Fruit fly (Drosophila melanogaster): ENCODE data around the gene CG13390.

Gene CG13390

DNA sequence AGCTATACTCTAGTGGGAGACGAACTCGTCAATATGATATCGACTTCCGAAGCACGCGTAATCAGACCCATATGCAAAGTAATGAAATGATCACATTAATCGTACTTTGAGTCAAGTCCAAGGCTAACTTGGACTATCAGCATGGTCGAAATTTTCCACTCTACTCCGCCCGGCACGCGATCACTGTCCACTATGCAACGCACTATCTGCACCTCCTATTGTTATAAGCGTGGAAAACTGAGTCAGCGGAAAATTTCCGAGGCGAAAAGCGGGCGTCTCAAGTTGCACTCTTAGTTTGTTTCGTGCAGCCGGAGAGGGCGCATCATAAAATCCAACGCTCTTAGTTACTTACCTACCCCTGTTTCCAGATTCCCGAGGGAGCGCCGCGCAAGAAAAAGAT lies 9.3 kb upstream of the CG13390 start:
- TF ChIP-seq CG14655 (GFP tag; optimal IDR thresholded peaks at IDR 0.05) (no peak), CG8159 (tag; optimal IDR thresholded peaks at IDR 0.05) (no peak), CG32121 (GFP tag; IDR thresholded peaks at IDR 0.05) (no peak)

DNA sequence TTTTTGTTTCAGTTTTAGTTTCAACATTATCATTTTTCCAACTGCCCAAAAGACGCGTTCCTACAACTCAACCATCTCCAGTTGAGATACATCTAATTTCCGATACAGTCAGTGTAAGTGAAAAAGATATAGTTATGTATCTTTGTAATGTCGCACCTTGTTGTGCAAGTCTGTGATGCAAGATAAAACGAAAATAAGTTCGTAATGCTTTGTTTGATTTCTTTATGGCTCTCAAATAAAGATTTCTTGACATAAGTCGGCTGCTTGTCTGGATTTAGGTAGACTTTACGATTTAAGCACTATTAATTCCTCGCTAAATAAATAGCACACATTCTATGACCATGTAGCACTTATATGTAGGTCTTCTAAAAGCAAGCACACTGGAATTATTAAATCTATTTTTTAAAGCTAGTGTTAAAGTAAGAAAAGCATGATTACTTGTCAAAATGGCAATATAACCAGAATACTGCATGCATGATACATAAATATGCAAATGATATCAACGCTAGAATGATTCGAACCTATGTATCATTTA lies 8.5 kb upstream of the CG13390 start:
- TF ChIP-seq CG9948 (tag; optimal IDR thresholded peaks at IDR 0.05) (no peak), EcR (GFP tag; optimal IDR thresholded peaks at IDR 0.05) (no peak), CG12605 (GFP tag; IDR thresholded peaks at IDR 0.05) (no peak), Pif1B (GFP tag; optimal IDR thresholded peaks at IDR 0.05) (no peak), CG13204 (GFP tag; optimal IDR thresholded peaks at IDR 0.05) (no peak), Ets98B (GFP tag; IDR thresholded peaks at IDR 0.05) (no peak), gl (tag; optimal IDR thresholded peaks at IDR 0.05) (no peak), Snoo (tag; optimal IDR thresholded peaks at IDR 0.05) (no peak), D1 (tag; optimal IDR thresholded peaks at IDR 0.05) (no peak), CG4496 (GFP tag; IDR thresholded peaks at IDR 0.05) (no peak), CG8159 (tag; optimal IDR thresholded peaks at IDR 0.05) (no peak), CG32121 (GFP tag; IDR thresholded peaks at IDR 0.05) (no peak), CG8301 (tag; optimal IDR thresholded peaks at IDR 0.05) (no peak), fd96Ca (GFP tag; IDR thresholded peaks at IDR 0.05) (no peak), CG17806 (tag; optimal IDR thresholded peaks at IDR 0.05) (no peak), CG34367 (tag; optimal IDR thresholded peaks at IDR 0.05) (no peak), CG10348 (GFP tag; IDR thresholded peaks at IDR 0.05) (no peak), Pif1A (GFP tag; optimal IDR thresholded peaks at IDR 0.05) (no peak), CG14655 (GFP tag; optimal IDR thresholded peaks at IDR 0.05) (no peak)

DNA sequence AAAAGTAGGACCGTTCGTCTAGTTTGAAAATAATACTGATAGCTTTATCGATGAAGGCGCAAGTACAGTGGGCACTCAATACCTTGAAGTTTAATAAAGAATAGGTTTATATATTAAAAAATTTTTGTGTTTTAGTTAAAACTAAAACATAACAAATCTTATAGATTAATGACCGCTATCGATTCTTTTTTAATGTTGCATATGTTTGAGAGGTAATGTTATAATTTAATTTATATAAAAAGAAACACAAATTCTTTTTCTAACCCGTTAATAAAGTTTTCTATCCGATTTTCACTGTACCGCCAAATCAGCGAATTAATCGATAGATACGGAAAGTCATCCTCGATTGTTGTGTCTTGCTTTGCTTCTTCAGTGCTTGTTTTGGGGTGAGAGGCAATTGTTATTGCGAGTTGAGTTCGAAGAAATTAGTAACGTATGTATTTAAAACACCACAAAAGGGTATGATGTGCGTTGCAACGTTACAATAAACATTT lies 7.6 kb upstream of the CG13390 start, which contains the start of the genes Dad1 and CG13384:
Dad1 (minus strand) TSS at position 30 of the 494 bp plus-strand sequence.
CG13384 (plus strand) TSS at position 348 of the 494 bp plus-strand sequence.
- TF ChIP-seq CG4496 (GFP tag; IDR thresholded peaks at IDR 0.05), result peak; percentile 88
- peak; percentile 92 for TF ChIP-seq CG9948 (tag; optimal IDR thresholded peaks at IDR 0.05)
- TF ChIP-seq CG12605 (GFP tag; IDR thresholded peaks at IDR 0.05), result peak; percentile 78
- peak; percentile 96 for TF ChIP-seq CG8159 (tag; optimal IDR thresholded peaks at IDR 0.05)
- TF ChIP-seq Pif1B (GFP tag; optimal IDR thresholded peaks at IDR 0.05), result peak; percentile 69
- TF ChIP-seq CG10348 (GFP tag; IDR thresholded peaks at IDR 0.05), result peak; percentile 61; the same call in 1 of the 2 replicates
- TF ChIP-seq EcR (GFP tag; optimal IDR thresholded peaks at IDR 0.05), result peak; percentile 22
- TF ChIP-seq D1 (tag; optimal IDR thresholded peaks at IDR 0.05), result peak; percentile 86
- TF ChIP-seq Snoo (tag; optimal IDR thresholded peaks at IDR 0.05), result peak; percentile 92
- peak; percentile 90 for TF ChIP-seq CG32121 (GFP tag; IDR thresholded peaks at IDR 0.05)
- peak; percentile 95 for TF ChIP-seq CG15710 (tag; optimal IDR thresholded peaks at IDR 0.05)
- TF ChIP-seq Pif1A (GFP tag; optimal IDR thresholded peaks at IDR 0.05), result peak; percentile 33
- peak; percentile 93 for TF ChIP-seq CG14655 (GFP tag; optimal IDR thresholded peaks at IDR 0.05)
- peak; percentile 81 for TF ChIP-seq rn (GFP tag; IDR thresholded peaks at IDR 0.05)
- peak; percentile 86 for TF ChIP-seq CG34367 (tag; optimal IDR thresholded peaks at IDR 0.05)
- TF ChIP-seq CG8301 (tag; optimal IDR thresholded peaks at IDR 0.05), result peak; percentile 86
- peak; percentile 92 for TF ChIP-seq CG17806 (tag; optimal IDR thresholded peaks at IDR 0.05)
- TF ChIP-seq gl (tag; optimal IDR thresholded peaks at IDR 0.05), result peak; percentile 30
- TF ChIP-seq Ets98B (GFP tag; IDR thresholded peaks at IDR 0.05), result peak; percentile 76
- no peak for TF ChIP-seq CG13204 (GFP tag; optimal IDR thresholded peaks at IDR 0.05)
- TF ChIP-seq fd96Ca (GFP tag; IDR thresholded peaks at IDR 0.05), result no peak

DNA sequence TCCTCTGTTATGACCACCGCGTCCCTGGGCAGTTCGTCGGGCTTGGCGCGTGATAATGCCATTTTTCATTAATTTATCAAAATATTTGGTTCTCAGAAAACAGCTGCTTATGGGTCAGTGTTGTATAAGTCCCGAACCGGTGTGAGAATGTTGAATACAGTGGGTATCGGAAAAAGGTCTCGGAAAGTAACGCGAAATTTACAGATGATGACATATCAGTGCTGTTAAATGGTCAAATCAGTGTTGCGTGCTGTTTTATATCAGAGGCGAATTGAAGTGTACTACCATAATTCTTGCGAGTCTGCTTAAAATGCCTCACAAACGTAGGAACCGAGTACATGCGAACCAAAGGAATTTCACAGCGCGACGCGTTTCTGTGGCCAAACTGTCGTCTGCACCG lies 6.0 kb upstream of the CG13390 start, which contains the start of the genes CG13392 and Rcd4:
CG13392 (minus strand) TSS at position 162 of the 400 bp plus-strand sequence.
Rcd4 (plus strand) TSS at position 216 of the 400 bp plus-strand sequence.
- TF ChIP-seq CG10348 (GFP tag; IDR thresholded peaks at IDR 0.05) (no peak), Pif1A (GFP tag; optimal IDR thresholded peaks at IDR 0.05) (peak; percentile 48), Snoo (tag; optimal IDR thresholded peaks at IDR 0.05) (peak; percentile 67), CG14655 (GFP tag; optimal IDR thresholded peaks at IDR 0.05) (peak; percentile 25), D1 (tag; optimal IDR thresholded peaks at IDR 0.05) (no peak), CG17806 (tag; optimal IDR thresholded peaks at IDR 0.05) (peak; percentile 34), gl (tag; optimal IDR thresholded peaks at IDR 0.05) (peak; percentile 44), Pif1B (GFP tag; optimal IDR thresholded peaks at IDR 0.05) (peak; percentile 34), CG32121 (GFP tag; IDR thresholded peaks at IDR 0.05) (no peak), CG15710 (tag; optimal IDR thresholded peaks at IDR 0.05) (peak; percentile 37), CG34367 (tag; optimal IDR thresholded peaks at IDR 0.05) (peak; percentile 7), rn (GFP tag; IDR thresholded peaks at IDR 0.05) (peak; percentile 15; the same call in 1 of the 2 replicates), CG13204 (GFP tag; optimal IDR thresholded peaks at IDR 0.05) (no peak), CG8159 (tag; optimal IDR thresholded peaks at IDR 0.05) (peak; percentile 47), Ets98B (GFP tag; IDR thresholded peaks at IDR 0.05) (peak; percentile 66), fd96Ca (GFP tag; IDR thresholded peaks at IDR 0.05) (no peak; the same call in 2 of the 3 replicates), CG4496 (GFP tag; IDR thresholded peaks at IDR 0.05) (peak; percentile 80), CG9948 (tag; optimal IDR thresholded peaks at IDR 0.05) (no peak), EcR (GFP tag; optimal IDR thresholded peaks at IDR 0.05) (peak; percentile 0), CG8301 (tag; optimal IDR thresholded peaks at IDR 0.05) (peak; percentile 17), CG12605 (GFP tag; IDR thresholded peaks at IDR 0.05) (no peak)

DNA sequence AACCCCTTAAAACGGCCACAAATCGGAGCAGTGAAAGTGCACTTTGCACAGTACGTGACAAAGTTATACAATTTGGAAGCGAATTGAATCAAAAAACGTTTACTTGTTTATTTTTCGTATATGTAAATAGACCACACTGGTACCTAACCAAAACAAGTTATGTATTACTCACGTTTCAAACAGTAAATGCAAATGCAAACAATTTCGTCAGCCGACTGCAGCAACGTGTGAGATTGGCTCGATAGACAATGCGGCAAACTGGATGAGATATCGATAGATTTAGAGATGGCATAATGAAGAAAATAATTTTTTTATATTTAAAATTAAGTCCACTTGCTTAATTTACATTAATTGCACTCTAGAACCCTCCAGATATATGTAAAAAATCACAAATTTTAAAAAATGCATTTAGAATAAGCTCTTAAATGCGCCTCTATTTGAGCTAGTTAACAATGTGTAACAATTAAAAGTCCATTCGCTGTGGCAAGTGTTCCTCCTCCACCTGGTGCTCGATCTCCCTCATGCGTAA lies 5.0 kb upstream of the CG13390 start, which contains the start of gene AlaRS:
AlaRS (minus strand) TSS at position 257 of the 529 bp plus-strand sequence.
- TF ChIP-seq EcR (GFP tag; optimal IDR thresholded peaks at IDR 0.05) (no peak), CG10348 (GFP tag; IDR thresholded peaks at IDR 0.05) (no peak), Snoo (tag; optimal IDR thresholded peaks at IDR 0.05) (peak; percentile 21), rn (GFP tag; IDR thresholded peaks at IDR 0.05) (no peak), Ets98B (GFP tag; IDR thresholded peaks at IDR 0.05) (peak; percentile 37), CG8301 (tag; optimal IDR thresholded peaks at IDR 0.05) (no peak), CG9948 (tag; optimal IDR thresholded peaks at IDR 0.05) (peak; percentile 16), CG4496 (GFP tag; IDR thresholded peaks at IDR 0.05) (no peak), CG13204 (GFP tag; optimal IDR thresholded peaks at IDR 0.05) (no peak), CG32121 (GFP tag; IDR thresholded peaks at IDR 0.05) (no peak), CG14655 (GFP tag; optimal IDR thresholded peaks at IDR 0.05) (peak; percentile 2), Pif1B (GFP tag; optimal IDR thresholded peaks at IDR 0.05) (peak; percentile 51), fd96Ca (GFP tag; IDR thresholded peaks at IDR 0.05) (no peak), CG17806 (tag; optimal IDR thresholded peaks at IDR 0.05) (peak; percentile 28), Pif1A (GFP tag; optimal IDR thresholded peaks at IDR 0.05) (peak; percentile 31), CG8159 (tag; optimal IDR thresholded peaks at IDR 0.05) (peak; percentile 36), gl (tag; optimal IDR thresholded peaks at IDR 0.05) (no peak), D1 (tag; optimal IDR thresholded peaks at IDR 0.05) (no peak), CG12605 (GFP tag; IDR thresholded peaks at IDR 0.05) (no peak), CG34367 (tag; optimal IDR thresholded peaks at IDR 0.05) (peak; percentile 5), CG15710 (tag; optimal IDR thresholded peaks at IDR 0.05) (peak; percentile 32)

Data from whole organism, pupa.